Fruit fly (Drosophila melanogaster): Measurements from ENCODE around the gene knrl.
A peak's percentile ranks its signal among the peaks of the same experiment; 100 is the strongest.

knrl gene

DNA sequence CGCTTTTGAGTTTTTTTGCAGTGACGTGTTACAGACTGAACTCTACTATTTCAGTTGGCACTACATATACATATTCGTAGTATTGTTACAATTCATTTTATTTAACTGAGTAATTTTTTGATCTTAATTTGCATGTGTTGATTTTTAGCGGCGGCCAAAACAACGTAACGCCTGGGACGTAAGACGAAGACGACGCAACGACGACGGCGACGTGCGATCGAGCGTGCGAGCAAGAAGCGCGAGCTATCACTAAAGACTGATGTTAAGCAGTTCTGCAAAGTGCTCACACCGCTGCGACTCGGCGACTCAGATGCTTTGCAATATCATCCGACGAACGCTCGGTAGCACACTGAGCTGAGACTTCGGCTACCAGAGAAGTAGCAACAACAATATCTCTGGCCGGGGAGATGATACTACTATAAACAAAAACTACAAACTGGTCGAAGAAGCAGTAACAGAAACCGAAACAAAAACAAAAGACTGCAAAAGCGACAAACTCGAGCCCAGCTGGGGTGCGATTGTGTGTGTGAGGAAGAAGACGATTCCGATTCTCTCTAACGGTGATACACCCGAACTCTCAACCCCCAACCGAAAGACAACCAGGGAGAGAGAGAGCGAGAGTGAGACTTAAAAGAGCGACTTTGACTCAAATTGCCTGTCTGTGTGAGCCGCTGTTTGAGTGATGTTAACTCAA is at the start of gene knrl:
Gene knrl (minus strand): TSS at position 357 of the 694 bp plus-strand sequence.
- TF ChIP-seq Sox102F (GFP tag; optimal IDR thresholded peaks at IDR 0.05) = no peak
- TF ChIP-seq CG6808 (GFP tag; optimal IDR thresholded peaks at IDR 0.05) = peak; percentile 1
- TF ChIP-seq Hr4 (GFP tag; optimal IDR thresholded peaks at IDR 0.05) = no peak
- TF ChIP-seq dac (GFP tag; optimal IDR thresholded peaks at IDR 0.05) = no peak
- TF ChIP-seq CG3919 (GFP tag; optimal IDR thresholded peaks at IDR 0.05) = no peak
- TF ChIP-seq fkh (GFP tag; optimal IDR thresholded peaks at IDR 0.05) = no peak
- no peak for TF ChIP-seq CG8119 (GFP tag; IDR thresholded peaks at IDR 0.05)
- no peak for TF ChIP-seq salr (GFP tag; optimal IDR thresholded peaks at IDR 0.05)
- TF ChIP-seq CG6792 (GFP tag; optimal IDR thresholded peaks at IDR 0.05) = no peak
- 0 out of 2 replicates have a peak, but pooled peaks have one; percentile 22 for TF ChIP-seq CG15336 (GFP tag; IDR thresholded peaks at IDR 0.05)
- TF ChIP-seq CG9139 (GFP tag; optimal IDR thresholded peaks at IDR 0.05) = no peak
- no peak for TF ChIP-seq CG10631 (GFP tag; optimal IDR thresholded peaks at IDR 0.05)
- TF ChIP-seq dsx (GFP tag; optimal IDR thresholded peaks at IDR 0.05; ENCODE audit: poor library complexity, severe bottlenecking) = peak; percentile 8
- 0 out of 3 replicates have a peak, but pooled peaks have one; percentile 15 for TF ChIP-seq eg (GFP tag; IDR thresholded peaks at IDR 0.05)
- TF ChIP-seq CG10669 (GFP tag; optimal IDR thresholded peaks at IDR 0.05) = no peak
- peak in 1 of 2 experiments; percentile 3 for TF ChIP-seq ss (GFP tag; optimal IDR thresholded peaks at IDR 0.05)
- peak; percentile 61 for TF ChIP-seq CG6854 (GFP tag; optimal IDR thresholded peaks at IDR 0.05)
- TF ChIP-seq Eip78C (GFP tag) = peak; percentile 4
- no peak for TF ChIP-seq CG11902 (GFP tag; optimal IDR thresholded peaks at IDR 0.05)

- TF ChIP-seq OdsH (GFP tag; optimal IDR thresholded peaks at IDR 0.05) (no peak), fkh (GFP tag; optimal IDR thresholded peaks at IDR 0.05) (peak; percentile 61)
Measured at dm6 chr3L:20667408-20667807, 46.9 kb upstream of the knrl start.

- TF ChIP-seq OdsH (GFP tag; optimal IDR thresholded peaks at IDR 0.05) (no peak), fkh (GFP tag; optimal IDR thresholded peaks at IDR 0.05) (peak; percentile 83)
Measured at dm6 chr3L:20663967-20664366, 43.5 kb upstream of the knrl start.

DNA sequence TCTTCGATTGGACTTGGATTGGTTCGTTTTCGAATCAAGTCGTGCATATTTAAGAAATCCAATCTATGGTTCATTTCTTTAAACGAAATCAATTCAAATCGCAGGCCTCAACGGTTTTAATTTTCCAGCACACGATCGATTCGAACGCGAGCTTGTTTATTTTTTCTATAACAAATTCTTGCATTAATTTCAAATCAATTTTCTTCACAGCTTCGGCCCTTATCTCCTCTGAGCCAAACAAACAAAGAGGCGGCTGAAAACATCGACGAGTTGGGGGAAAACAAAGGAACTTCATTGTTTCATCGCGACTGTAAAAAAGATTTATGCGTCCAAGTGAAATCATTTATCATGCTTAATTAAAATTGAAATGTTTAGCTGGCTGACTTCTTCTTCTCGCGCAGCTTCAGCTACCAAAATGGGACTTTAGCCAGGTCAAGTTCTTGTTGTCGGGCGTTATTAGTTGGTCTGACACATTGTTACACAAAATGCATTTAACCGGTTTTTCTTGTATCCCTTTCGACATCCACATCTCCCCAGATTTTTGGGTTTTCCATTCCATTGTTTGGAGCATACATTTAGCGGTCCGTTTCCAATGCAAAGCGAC is 41.5 kb upstream of the knrl start:
- TF ChIP-seq esn (GFP tag; optimal IDR thresholded peaks at IDR 0.05) = no peak
- peak; percentile 18 for TF ChIP-seq Eip78C (GFP tag)
- TF ChIP-seq CG9139 (GFP tag; optimal IDR thresholded peaks at IDR 0.05) = no peak
- TF ChIP-seq CG11902 (GFP tag; optimal IDR thresholded peaks at IDR 0.05) = no peak
- TF ChIP-seq CG3919 (GFP tag; optimal IDR thresholded peaks at IDR 0.05) = no peak
- TF ChIP-seq CG7368 (GFP tag; optimal IDR thresholded peaks at IDR 0.05) = no peak
- no peak for TF ChIP-seq Hr4 (GFP tag; optimal IDR thresholded peaks at IDR 0.05)
- no peak for TF ChIP-seq lz (GFP tag; optimal IDR thresholded peaks at IDR 0.05)
- peak; percentile 12 for TF ChIP-seq svp (GFP tag)
- no peak for TF ChIP-seq Lpt (GFP tag; optimal IDR thresholded peaks at IDR 0.05)
- TF ChIP-seq CG6163 (GFP tag; IDR thresholded peaks at IDR 0.05) = no peak
- TF ChIP-seq Gug (GFP tag; IDR thresholded peaks at IDR 0.05) = no peak

- TF ChIP-seq esn (GFP tag; optimal IDR thresholded peaks at IDR 0.05) (no peak), CG10669 (GFP tag; optimal IDR thresholded peaks at IDR 0.05) (no peak), svp (GFP tag) (peak; percentile 52), Eip78C (GFP tag) (peak; percentile 56)
Measured at dm6 chr3L:20661178-20661577, 40.7 kb upstream of the knrl start.

- peak; percentile 39 for TF ChIP-seq CG31627 (GFP tag; optimal IDR thresholded peaks at IDR 0.05)
- no peak for TF ChIP-seq CG6163 (GFP tag; IDR thresholded peaks at IDR 0.05)
- TF ChIP-seq CG8319 (GFP tag; optimal IDR thresholded peaks at IDR 0.05) = no peak
- TF ChIP-seq Sox15 (GFP tag; optimal IDR thresholded peaks at IDR 0.05) = no peak
- no peak for TF ChIP-seq salr (GFP tag; optimal IDR thresholded peaks at IDR 0.05)
- TF ChIP-seq CG6792 (GFP tag; optimal IDR thresholded peaks at IDR 0.05) = no peak
- no peak for TF ChIP-seq CG16779 (tag; optimal IDR thresholded peaks at IDR 0.05)
- TF ChIP-seq vri (GFP tag; optimal IDR thresholded peaks at IDR 0.05) = no peak
- no peak for TF ChIP-seq CG15336 (GFP tag; IDR thresholded peaks at IDR 0.05)
- TF ChIP-seq Sox102F (GFP tag; optimal IDR thresholded peaks at IDR 0.05) = peak; percentile 0
- peak; percentile 26 for TF ChIP-seq Met (GFP tag; optimal IDR thresholded peaks at IDR 0.05)
- TF ChIP-seq CG8119 (GFP tag; IDR thresholded peaks at IDR 0.05) = no peak
- peak; percentile 6 for TF ChIP-seq lz (GFP tag; optimal IDR thresholded peaks at IDR 0.05)
- peak; percentile 5 for TF ChIP-seq cyc (GFP tag; optimal IDR thresholded peaks at IDR 0.05)
- TF ChIP-seq Hr39 (GFP tag; optimal IDR thresholded peaks at IDR 0.05) = peak; percentile 27
- TF ChIP-seq CG6276 (GFP tag; optimal IDR thresholded peaks at IDR 0.05) = no peak
- TF ChIP-seq CG1621 (tag; optimal IDR thresholded peaks at IDR 0.05) = no peak
- TF ChIP-seq net (GFP tag; optimal IDR thresholded peaks at IDR 0.05) = no peak
- no peak for TF ChIP-seq fd59A (GFP tag; optimal IDR thresholded peaks at IDR 0.05)
- TF ChIP-seq CG7368 (GFP tag; optimal IDR thresholded peaks at IDR 0.05) = no peak
Measured at dm6 chr3L:20657116-20657515, 36.7 kb upstream of the knrl start.
